Fruit fly (Drosophila melanogaster) whole organism, pupa: ENCODE measurements around the gene Gdh.

Experiments
- CG10348 ChIP-seq: fragments of 200-800 bp; sonication (Bioruptor generic); IDR thresholded peaks from 2 replicates; pipeline ENCODE4 v1.3.6; 2022; ENCODE audit warnings: missing biosample characterization, missing genetic modification characterization
- CG12605 ChIP-seq: fragments of 200-800 bp; sonication (Bioruptor generic); IDR thresholded peaks from 2 replicates; pipeline ENCODE4 v1.3.6; 2022; ENCODE audit warnings: missing biosample characterization, missing genetic modification characterization
- CG13204 ChIP-seq: fragments of 200-800 bp; sonication (Bioruptor generic); optimal IDR thresholded peaks from 2 replicates; lab custom pipeline; 2018; ENCODE audit warnings: missing biosample characterization, mild to moderate bottlenecking, missing genetic modification characterization, moderate library complexity
- CG14655 ChIP-seq: fragments of 200-800 bp; sonication (Bioruptor generic); optimal IDR thresholded peaks from 3 replicates; lab custom pipeline; 2017; ENCODE audit warnings: mild to moderate bottlenecking, missing biosample characterization, missing genetic modification reagents, missing genetic modification characterization
- CG15710 ChIP-seq: fragments of 200-800 bp; sonication (Bioruptor generic); optimal IDR thresholded peaks from 2 replicates; lab custom pipeline; 2018; ENCODE audit warnings: missing biosample characterization, mild to moderate bottlenecking, missing genetic modification characterization, moderate library complexity
- CG17806 ChIP-seq: fragments of 200-800 bp; sonication (Bioruptor generic); optimal IDR thresholded peaks from 2 replicates; lab custom pipeline; 2018; ENCODE audit warnings: missing biosample characterization, mild to moderate bottlenecking, missing genetic modification characterization, moderate library complexity
- CG32121 ChIP-seq: fragments of 200-800 bp; sonication (Bioruptor generic); IDR thresholded peaks from 2 replicates; pipeline ENCODE4 v1.3.6; 2022; ENCODE audit warnings: missing biosample characterization, missing genetic modification characterization
- CG34367 ChIP-seq: fragments of 200-800 bp; sonication (Bioruptor generic); optimal IDR thresholded peaks from 2 replicates; lab custom pipeline; 2018; ENCODE audit warnings: missing biosample characterization, mild to moderate bottlenecking, missing genetic modification characterization
- CG4496 ChIP-seq: fragments of 200-800 bp; sonication (Bioruptor generic); IDR thresholded peaks from 3 replicates; pipeline ENCODE4 v1.3.6; 2022; ENCODE audit warnings: missing biosample characterization, missing genetic modification characterization
- CG8159 ChIP-seq: fragments of 200-800 bp; sonication (Bioruptor generic); optimal IDR thresholded peaks from 3 replicates; lab custom pipeline; 2018; ENCODE audit warnings: missing biosample characterization, mild to moderate bottlenecking, missing genetic modification characterization, moderate library complexity
- CG8301 ChIP-seq: fragments of 200-800 bp; sonication (Bioruptor generic); optimal IDR thresholded peaks from 2 replicates; lab custom pipeline; 2018; ENCODE audit warnings: missing biosample characterization, mild to moderate bottlenecking, missing genetic modification characterization
- CG9948 ChIP-seq: fragments of 200-800 bp; sonication (Bioruptor generic); optimal IDR thresholded peaks from 2 replicates; lab custom pipeline; 2018; ENCODE audit warnings: missing biosample characterization, mild to moderate bottlenecking, missing genetic modification characterization, moderate library complexity
- D1 ChIP-seq: fragments of 200-800 bp; sonication (Bioruptor generic); optimal IDR thresholded peaks from 2 replicates; lab custom pipeline; 2018; ENCODE audit warnings: missing biosample characterization, mild to moderate bottlenecking, missing genetic modification characterization, moderate library complexity
- EcR ChIP-seq: fragments of 200-800 bp; sonication (Bioruptor generic); optimal IDR thresholded peaks from 3 replicates; lab custom pipeline; 2019; ENCODE audit warnings: missing biosample characterization, missing genetic modification characterization, mild to moderate bottlenecking, moderate library complexity, missing genetic modification reagents
- Ets98B ChIP-seq: fragments of 200-800 bp; sonication (Bioruptor generic); IDR thresholded peaks from 2 replicates; pipeline ENCODE4 v1.3.6; 2022; ENCODE audit warnings: missing biosample characterization, missing genetic modification characterization
- Pif1A ChIP-seq: fragments of 200-800 bp; sonication (Bioruptor generic); optimal IDR thresholded peaks from 3 replicates; lab custom pipeline; 2016; ENCODE audit warnings: missing biosample characterization, missing genetic modification characterization
- Pif1B ChIP-seq: fragments of 200-800 bp; sonication (Bioruptor generic); optimal IDR thresholded peaks from 3 replicates; lab custom pipeline; 2016; ENCODE audit warnings: missing biosample characterization, missing genetic modification characterization
- Snoo ChIP-seq: fragments of 200-800 bp; sonication (Bioruptor generic); optimal IDR thresholded peaks from 3 replicates; lab custom pipeline; 2017; ENCODE audit warnings: missing biosample characterization, mild to moderate bottlenecking, missing genetic modification characterization, inconsistent platforms
- fd96Ca ChIP-seq: fragments of 200-800 bp; sonication (Bioruptor generic); IDR thresholded peaks from 3 replicates; pipeline ENCODE4 v1.3.6; 2022; ENCODE audit warnings: missing biosample characterization, missing genetic modification characterization
- gl ChIP-seq: fragments of 200-800 bp; sonication (Bioruptor generic); optimal IDR thresholded peaks from 2 replicates; lab custom pipeline; 2018; ENCODE audit warnings: missing biosample characterization, mild to moderate bottlenecking, missing genetic modification characterization
- rn ChIP-seq: fragments of 200-800 bp; sonication (Bioruptor generic); IDR thresholded peaks from 2 replicates; pipeline ENCODE4 v1.3.6; 2022; ENCODE audit warnings: missing biosample characterization, missing genetic modification characterization

Gdh gene

dm6 chr3R:23933684-23934575 lies 9.0 kb downstream of the Gdh start, which contains the start of gene CG5854:
CG5854 (plus strand) TSS chr3R:23933912.
- TF ChIP-seq CG8159 (tag; lab: Kevin White, UChicago) (peak; percentile 96), fd96Ca (GFP tag; lab: Robert Waterston, UW) (peak; percentile 99), CG34367 (tag; lab: Kevin White, UChicago) (peak; percentile 95), D1 (tag; lab: Kevin White, UChicago) (no peak), gl (tag; lab: Kevin White, UChicago) (peak; percentile 93), EcR (GFP tag; lab: Kevin White, UChicago) (peak; percentile 98), Snoo (tag; lab: Kevin White, UChicago) (peak; percentile 95), CG10348 (GFP tag; lab: Robert Waterston, UW) (peak; percentile 83), Ets98B (GFP tag; lab: Robert Waterston, UW) (peak; percentile 99), CG12605 (GFP tag; lab: Robert Waterston, UW) (peak; percentile 98), CG32121 (GFP tag; lab: Robert Waterston, UW) (peak; percentile 96), CG15710 (peak; percentile 96), Pif1B (peak; percentile 97), CG9948 (tag; lab: Kevin White, UChicago) (peak; percentile 91), CG17806 (tag; lab: Kevin White, UChicago) (peak; percentile 92), CG13204 (GFP tag; lab: Kevin White, UChicago) (peak; percentile 93), rn (GFP tag; lab: Robert Waterston, UW) (peak; percentile 94), CG8301 (tag; lab: Kevin White, UChicago) (peak; percentile 96), CG4496 (GFP tag; lab: Robert Waterston, UW) (peak; percentile 99), Pif1A (peak; percentile 98), CG14655 (peak; percentile 98)

dm6 chr3R:23933430-23933683 lies 9.5 kb downstream of the Gdh start, which contains the start of gene RpS19b:
RpS19b (minus strand) TSS chr3R:23933530.
- TF ChIP-seq CG17806 (tag; lab: Kevin White, UChicago) (no peak), D1 (tag; lab: Kevin White, UChicago) (no peak), CG4496 (GFP tag; lab: Robert Waterston, UW) (no peak)

- TF ChIP-seq CG17806 (tag; lab: Kevin White, UChicago) (no peak), Pif1B (no peak), gl (tag; lab: Kevin White, UChicago) (no peak), Ets98B (GFP tag; lab: Robert Waterston, UW) (no peak), CG8159 (tag; lab: Kevin White, UChicago) (no peak), EcR (GFP tag; lab: Kevin White, UChicago) (peak; percentile 18), CG15710 (no peak)
These were observed 11.7 kb downstream of the Gdh start, which contains the start of the genes Rpt2 and CG13599 for dm6 chr3R:23931095-23931728. Rpt2 (minus strand) TSS chr3R:23931558. CG13599 (plus strand) TSS chr3R:23931639.

- no peak for TF ChIP-seq fd96Ca (GFP tag; lab: Robert Waterston, UW)
- no peak for TF ChIP-seq D1 (tag; lab: Kevin White, UChicago)
- TF ChIP-seq CG14655, result no peak
- TF ChIP-seq Pif1B, result no peak
- TF ChIP-seq CG32121 (GFP tag; lab: Robert Waterston, UW), result no peak
- TF ChIP-seq Snoo (tag; lab: Kevin White, UChicago), result peak; percentile 4
These were observed 13.8 kb downstream of the Gdh start, which contains the start of the genes CG43998, CG43999 and CG31142 for dm6 chr3R:23928950-23929602. CG43998 (minus strand) TSS chr3R:23929000. CG43999 (minus strand) TSS chr3R:23929000. CG31142 (plus strand) TSS chr3R:23929243.

dm6 chr3R:23927429-23927828 lies 15.5 kb downstream of the Gdh start, which contains the start of gene CG13601:
CG13601 (minus strand) TSS chr3R:23927634.
- no peak for TF ChIP-seq Pif1A
- 0 out of 3 replicates have a peak, but pooled peaks have one; percentile 24 for TF ChIP-seq CG4496 (GFP tag; lab: Robert Waterston, UW)
- TF ChIP-seq fd96Ca (GFP tag; lab: Robert Waterston, UW), result no peak
- TF ChIP-seq, all 21 proteins: peak for 1

- TF ChIP-seq D1 (tag; lab: Kevin White, UChicago) (no peak), EcR (GFP tag; lab: Kevin White, UChicago) (no peak), CG9948 (tag; lab: Kevin White, UChicago) (no peak), CG15710 (no peak), CG12605 (GFP tag; lab: Robert Waterston, UW) (no peak), CG13204 (GFP tag; lab: Kevin White, UChicago) (no peak), Pif1B (no peak), CG14655 (no peak), CG32121 (GFP tag; lab: Robert Waterston, UW) (no peak), CG8159 (tag; lab: Kevin White, UChicago) (no peak), CG8301 (tag; lab: Kevin White, UChicago) (no peak), gl (tag; lab: Kevin White, UChicago) (no peak), fd96Ca (GFP tag; lab: Robert Waterston, UW) (no peak), CG4496 (GFP tag; lab: Robert Waterston, UW) (no peak), CG17806 (tag; lab: Kevin White, UChicago) (no peak), rn (GFP tag; lab: Robert Waterston, UW) (no peak)
These were observed 18.7 kb downstream of the Gdh start, which contains the start of gene Ndc1 for dm6 chr3R:23924200-23924599. Ndc1 (plus strand) TSS chr3R:23924399.
